Worm (Caenorhabditis elegans): ENCODE results near the gene aass-1.
A peak's percentile ranks its signal among the peaks of the same experiment; 100 is the strongest.

The aass-1 gene

ce11 chrIV:293995-294700 is 49.2 kb downstream of the aass-1 start:
- TF ChIP-seq pbrm-1 (GFP tag; IDR thresholded peaks at IDR 0.05) (no peak), cebp-2 (GFP tag; IDR thresholded peaks at IDR 0.05) (0 out of 2 replicates have a peak, but pooled peaks have one; percentile 5), let-526 (GFP tag; IDR thresholded peaks at IDR 0.05) (0 out of 2 replicates have a peak, but pooled peaks have one; percentile 36), snpc-4 (GFP tag; optimal IDR thresholded peaks at IDR 0.05) (no peak), snpc-4 (tag; optimal IDR thresholded peaks at IDR 0.05) (no peak)

ce11 chrIV:294737-295136 is 49.8 kb downstream of the aass-1 start:
- no peak for TF ChIP-seq ceh-58 (GFP tag; IDR thresholded peaks at IDR 0.05)
- TF ChIP-seq cebp-1 (GFP tag; IDR thresholded peaks at IDR 0.05) = no peak
- peak; percentile 10 for TF ChIP-seq cebp-1 (tag; optimal IDR thresholded peaks at IDR 0.05)
- no peak for TF ChIP-seq F10E7.11 (tag; optimal IDR thresholded peaks at IDR 0.05)
- no peak for TF ChIP-seq dpl-1 (GFP tag; optimal IDR thresholded peaks at IDR 0.05)
- 0 out of 2 replicates have a peak, but pooled peaks have one; percentile 25 for TF ChIP-seq nfyb-1 (GFP tag; IDR thresholded peaks at IDR 0.05)
- TF ChIP-seq lin-26 (GFP tag; IDR thresholded peaks at IDR 0.05) = 0 out of 2 replicates have a peak, but pooled peaks have one; percentile 37
- no peak for TF ChIP-seq lsy-27 (tag; optimal IDR thresholded peaks at IDR 0.05; ENCODE audit: borderline replicate concordance, insufficient read depth)
- peak; percentile 9 for TF ChIP-seq attf-5 (GFP tag; optimal IDR thresholded peaks at IDR 0.05)
- no peak for TF ChIP-seq sdz-38 (tag; optimal IDR thresholded peaks at IDR 0.05)
- 0 out of 2 replicates have a peak, but pooled peaks have one; percentile 21 for TF ChIP-seq madf-3 (GFP tag; IDR thresholded peaks at IDR 0.05)
- TF ChIP-seq athp-1 (tag; optimal IDR thresholded peaks at IDR 0.05) = no peak
- no peak for TF ChIP-seq B0019.2 (GFP tag; conservative IDR thresholded peaks at IDR 0.05)
- TF ChIP-seq nhr-120 (GFP tag; IDR thresholded peaks at IDR 0.05) = 0 out of 2 replicates have a peak, but pooled peaks have one; percentile 17

- TF ChIP-seq cebp-1 (GFP tag; IDR thresholded peaks at IDR 0.05) = no peak
- TF ChIP-seq cebp-1 (tag; optimal IDR thresholded peaks at IDR 0.05) = peak; percentile 33
- TF ChIP-seq lin-35 (GFP tag; optimal IDR thresholded peaks at IDR 0.05) = no peak
- peak; percentile 95 for TF ChIP-seq nhr-80 (tag; optimal IDR thresholded peaks at IDR 0.05)
- TF ChIP-seq mes-4 (tag; optimal IDR thresholded peaks at IDR 0.05) = no peak
- no peak for TF ChIP-seq somi-1 (GFP tag; optimal IDR thresholded peaks at IDR 0.05)
- TF ChIP-seq unc-62 (GFP tag; optimal IDR thresholded peaks at IDR 0.05) = no peak
- 0 out of 2 replicates have a peak, but pooled peaks have one; percentile 27 for TF ChIP-seq C06A6.2 (GFP tag; conservative IDR thresholded peaks at IDR 0.05)
- peak; percentile 16 for TF ChIP-seq lin-54 (GFP tag; optimal IDR thresholded peaks at IDR 0.05)
- no peak for TF ChIP-seq nhr-179 (tag; optimal IDR thresholded peaks at IDR 0.05)
- TF ChIP-seq snpc-4 (GFP tag; optimal IDR thresholded peaks at IDR 0.05) = no peak
- TF ChIP-seq snpc-4 (tag; optimal IDR thresholded peaks at IDR 0.05) = peak in 1 of 4 experiments; percentile 10
- no peak for TF ChIP-seq F55B11.4 (tag; optimal IDR thresholded peaks at IDR 0.05; ENCODE audit: borderline replicate concordance, insufficient read depth)
- no peak for TF ChIP-seq hsf-1 (GFP tag; IDR thresholded peaks at IDR 0.05)
- TF ChIP-seq madf-10 (tag; optimal IDR thresholded peaks at IDR 0.05) = peak; percentile 62
- peak; percentile 63 for TF ChIP-seq dox-1 (GFP tag; IDR thresholded peaks at IDR 0.05)
- TF ChIP-seq ceh-58 (GFP tag; IDR thresholded peaks at IDR 0.05) = no peak
- TF ChIP-seq nfya-2 (GFP tag; IDR thresholded peaks at IDR 0.05) = no peak
- TF ChIP-seq lsl-1 (GFP tag; optimal IDR thresholded peaks at IDR 0.05) = no peak
- no peak for TF ChIP-seq madf-3 (GFP tag; IDR thresholded peaks at IDR 0.05)
- TF ChIP-seq ekl-4 (GFP tag; IDR thresholded peaks at IDR 0.05) = 0 out of 2 replicates have a peak, but pooled peaks have one; percentile 33
- TF ChIP-seq nhr-120 (GFP tag; IDR thresholded peaks at IDR 0.05) = 0 out of 2 replicates have a peak, but pooled peaks have one; percentile 62
- TF ChIP-seq B0261.1 (tag; optimal IDR thresholded peaks at IDR 0.05) = no peak
- no peak for TF ChIP-seq xnd-1 (tag; optimal IDR thresholded peaks at IDR 0.05)
- peak; percentile 77 for TF ChIP-seq atf-7 (tag; optimal IDR thresholded peaks at IDR 0.05)
- no peak for TF ChIP-seq F10E7.11 (tag; optimal IDR thresholded peaks at IDR 0.05)
- TF ChIP-seq nfyb-1 (GFP tag; IDR thresholded peaks at IDR 0.05) = 0 out of 2 replicates have a peak, but pooled peaks have one; percentile 59
- TF ChIP-seq let-607 (tag; optimal IDR thresholded peaks at IDR 0.05) = peak; percentile 43 to 45
- TF ChIP-seq aptf-2 (GFP tag; conservative IDR thresholded peaks at IDR 0.05) = no peak
- TF ChIP-seq zfh-2 (GFP tag; conservative IDR thresholded peaks at IDR 0.05) = no peak
- TF ChIP-seq ztf-18 (tag; optimal IDR thresholded peaks at IDR 0.05) = no peak
- TF ChIP-seq nfya-1 (tag; optimal IDR thresholded peaks at IDR 0.05; ENCODE audit: borderline replicate concordance, insufficient read depth) = no peak
These were observed 50.8 kb downstream of the aass-1 start for ce11 chrIV:295734-296201.
